Worm (Caenorhabditis elegans) whole organism, early embryonic: ENCODE results near the gene C05B5.11.

ENCODE experiments used
- aly-1 ChIP-seq: sonication (generic microtip); optimal IDR thresholded peaks from 2 replicates; lab custom pipeline; 2016; ENCODE audit warnings: missing genetic modification characterization, missing compliant biosample characterization
- ama-1 ChIP-seq: fragments of 150-350 bp; optimal IDR thresholded peaks from 2 replicates; lab custom pipeline; 2014
- ceh-36 ChIP-seq: sonication (generic microtip); optimal IDR thresholded peaks from 2 replicates; lab custom pipeline; 2016; ENCODE audit warnings: missing genetic modification characterization, inconsistent platforms, missing compliant biosample characterization
- hmbx-1 ChIP-seq: sonication (generic microtip); optimal IDR thresholded peaks from 2 replicates; lab custom pipeline; 2016; ENCODE audit warnings: mild to moderate bottlenecking, missing genetic modification characterization, missing compliant biosample characterization
- hnd-1 ChIP-seq: sonication (generic microtip); optimal IDR thresholded peaks from 2 replicates; lab custom pipeline; 2016; ENCODE audit warnings: missing genetic modification characterization, missing compliant biosample characterization
- pes-1 ChIP-seq: fragments of 200-800 bp; sonication (Bioruptor generic); IDR thresholded peaks from 2 replicates; pipeline ENCODE4 v1.3.6; 2022; ENCODE audit warnings: missing genetic modification reagents, missing genetic modification characterization, missing compliant biosample characterization

ce11 chrIII:9997890-9998289 is 6.4 kb upstream of the C05B5.11 start, which contains the start of gene pqn-8:
- no peak for TF ChIP-seq hnd-1 (tag; lab: Kevin White, UChicago)
- no peak for TF ChIP-seq ama-1 (lab: Kevin White, UChicago)
- no peak for TF ChIP-seq hmbx-1 (tag; lab: Kevin White, UChicago)
- TF ChIP-seq pes-1 (GFP tag; lab: Robert Waterston, UW): no peak
- no peak for TF ChIP-seq ceh-36 (tag; lab: Kevin White, UChicago)
- TF ChIP-seq aly-1 (tag; lab: Kevin White, UChicago): no peak
